Worm (Caenorhabditis elegans) whole organism, early embryonic: Measurements from ENCODE around the gene K08B4.7.

ENCODE experiments used
- B0310.2 ChIP-seq: sonication (generic microtip); optimal IDR thresholded peaks from 2 replicates; lab custom pipeline; 2016; ENCODE audit warnings: mild to moderate bottlenecking, missing genetic modification characterization, missing compliant biosample characterization
- ama-1 ChIP-seq: fragments of 150-350 bp; optimal IDR thresholded peaks from 2 replicates; lab custom pipeline; 2014
- hmg-4 ChIP-seq: fragments of 200-800 bp; sonication (Bioruptor generic); optimal IDR thresholded peaks from 2 replicates; lab custom pipeline; 2018; ENCODE audit warnings: mild to moderate bottlenecking, missing genetic modification characterization, missing compliant biosample characterization
- tbx-11 ChIP-seq: fragments of 200-800 bp; sonication (Bioruptor generic); IDR thresholded peaks from 2 replicates; pipeline ENCODE4 v1.3.6; 2022; ENCODE audit warnings: missing genetic modification characterization, missing compliant biosample characterization
- tbx-37 ChIP-seq: fragments of 200-800 bp; sonication (Bioruptor generic); conservative IDR thresholded peaks from 2 replicates; pipeline ENCODE4 v1.3.6; 2022; ENCODE audit warnings: missing genetic modification reagents, missing genetic modification characterization, missing compliant biosample characterization
- tra-4 ChIP-seq: sonication (generic microtip); optimal IDR thresholded peaks from 2 replicates; lab custom pipeline; 2017; ENCODE audit warnings: missing genetic modification characterization, missing compliant biosample characterization

ce11 chrIV:6086479-6086878, 5.7 kb downstream of the K08B4.7 start:
- TF ChIP-seq hmg-4 (GFP tag; lab: Kevin White, UChicago) (no peak), tbx-37 (GFP tag; lab: Robert Waterston, UW) (no peak), tbx-11 (GFP tag; lab: Robert Waterston, UW) (no peak), ama-1 (lab: Kevin White, UChicago) (no peak), B0310.2 (tag; lab: Kevin White, UChicago) (no peak), tra-4 (tag; lab: Kevin White, UChicago) (no peak)
